Worm (Caenorhabditis elegans): ENCODE data around the gene str-97.

DNA sequence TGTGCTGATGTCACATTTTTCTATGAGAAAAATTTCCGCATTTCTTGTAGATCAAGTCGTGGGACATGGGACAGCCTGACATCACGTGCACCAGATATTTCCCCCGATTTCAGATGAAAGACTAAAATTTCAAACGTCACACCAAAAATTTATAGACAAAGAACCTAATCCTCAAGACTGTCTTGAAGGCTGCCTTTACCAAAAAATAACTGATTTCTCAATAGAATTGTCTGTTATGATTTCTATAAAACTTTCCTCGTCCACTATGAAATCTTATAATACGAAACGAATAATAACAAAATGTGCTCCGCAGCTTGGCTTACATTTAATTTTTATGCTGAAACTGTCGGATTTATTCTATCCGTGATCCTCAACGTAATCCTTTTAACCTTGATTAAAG, 25.3 kb upstream of the str-97 start, which contains the start of gene str-106:
- TF ChIP-seq him-1 (tag; optimal IDR thresholded peaks at IDR 0.05) (no peak), dao-5 (tag; optimal IDR thresholded peaks at IDR 0.05) (no peak), W03F9.2 (tag; optimal IDR thresholded peaks at IDR 0.05) (no peak)

Data from whole organism, L4/young adult.